Worm (Caenorhabditis elegans): Measurements from ENCODE around the gene nlp-80.

ce11 chrV:11087519-11087998 lies 22.1 kb upstream of the nlp-80 start, which contains the start of gene Y42A5A.1:
- TF ChIP-seq tbx-11 (GFP tag; IDR thresholded peaks at IDR 0.05) (no peak), ama-1 (optimal IDR thresholded peaks at IDR 0.05) (no peak), hmg-4 (GFP tag; optimal IDR thresholded peaks at IDR 0.05) (no peak), B0310.2 (tag; optimal IDR thresholded peaks at IDR 0.05) (no peak), hnd-1 (tag; optimal IDR thresholded peaks at IDR 0.05) (no peak), aly-1 (tag; optimal IDR thresholded peaks at IDR 0.05) (no peak), flt-1 (GFP tag; IDR thresholded peaks at IDR 0.05) (no peak), ets-7 (tag; optimal IDR thresholded peaks at IDR 0.05) (no peak)
